Fruit fly (Drosophila melanogaster) whole organism, embryonic: ENCODE measurements around the gene stg.

Experiments used
- CG10274 ChIP-seq: fragments of 200-800 bp; sonication (Bioruptor generic); optimal IDR thresholded peaks from 3 replicates; lab custom pipeline; 2017; ENCODE audit warnings: missing biosample characterization, mild to moderate bottlenecking, missing genetic modification characterization
- CG1233 ChIP-seq: fragments of 200-800 bp; sonication (Bioruptor generic); optimal IDR thresholded peaks from 4 replicates; lab custom pipeline; 2018; ENCODE audit warnings: missing biosample characterization, mild to moderate bottlenecking, missing genetic modification characterization
- CG13624 ChIP-seq: fragments of 200-800 bp; sonication (Bioruptor generic); optimal IDR thresholded peaks from 2 replicates; lab custom pipeline; 2016; ENCODE audit warnings: missing biosample characterization, missing genetic modification characterization
- CG13775 ChIP-seq: fragments of 200-800 bp; sonication (Bioruptor generic); optimal IDR thresholded peaks from 3 replicates; lab custom pipeline; 2017; ENCODE audit warnings: missing biosample characterization, mild to moderate bottlenecking, missing genetic modification characterization
- CG1603 ChIP-seq: fragments of 200-800 bp; sonication (Bioruptor generic); optimal IDR thresholded peaks from 2 replicates; lab custom pipeline; 2019; ENCODE audit warnings: missing biosample characterization, mild to moderate bottlenecking, missing genetic modification characterization, moderate library complexity
- CG17359 ChIP-seq: fragments of 200-800 bp; sonication (Bioruptor generic); optimal IDR thresholded peaks from 3 replicates; lab custom pipeline; 2018; ENCODE audit warnings: missing biosample characterization, mild to moderate bottlenecking, missing genetic modification characterization, moderate library complexity
- CG18619 ChIP-seq: fragments of 200-800 bp; sonication (Bioruptor generic); optimal IDR thresholded peaks from 3 replicates; lab custom pipeline; 2017; ENCODE audit warnings: missing biosample characterization, mild to moderate bottlenecking, missing genetic modification characterization
- CG32532 ChIP-seq: fragments of 200-800 bp; sonication (Bioruptor generic); IDR thresholded peaks from 2 replicates; pipeline ENCODE4 v1.3.6; 2022; ENCODE audit warnings: missing biosample characterization, missing genetic modification characterization
- CG3407 ChIP-seq: fragments of 200-800 bp; sonication (Bioruptor generic); optimal IDR thresholded peaks from 2 replicates; lab custom pipeline; 2018; ENCODE audit warnings: missing biosample characterization, mild to moderate bottlenecking, missing genetic modification characterization
- CG34422 ChIP-seq: fragments of 200-800 bp; sonication (Bioruptor generic); IDR thresholded peaks from 3 replicates; pipeline ENCODE4 v1.3.6; 2022; ENCODE audit warnings: missing biosample characterization, missing genetic modification characterization
- CG4328 ChIP-seq: fragments of 200-800 bp; sonication (Bioruptor generic); optimal IDR thresholded peaks from 3 replicates; lab custom pipeline; 2017; ENCODE audit warnings: missing biosample characterization, missing genetic modification reagents, missing genetic modification characterization
- CG4360 ChIP-seq: fragments of 200-800 bp; sonication (Bioruptor generic); IDR thresholded peaks from 2 replicates; pipeline ENCODE4 v1.3.6; 2022; ENCODE audit warnings: missing biosample characterization, missing genetic modification characterization
- CG8089 ChIP-seq: fragments of 200-800 bp; sonication (Bioruptor generic); optimal IDR thresholded peaks from 3 replicates; lab custom pipeline; 2016; ENCODE audit warnings: missing biosample characterization, missing genetic modification characterization
- CTCF ChIP-seq: fragments of 200-800 bp; sonication (Bioruptor generic); optimal IDR thresholded peaks from 2 replicates; lab custom pipeline; 2017; ENCODE audit warnings: missing biosample characterization, mild to moderate bottlenecking, missing genetic modification characterization, moderate library complexity
- CoRest ChIP-seq: fragments of 200-800 bp; sonication (Bioruptor generic); optimal IDR thresholded peaks from 3 replicates; lab custom pipeline; 2018; ENCODE audit warnings: missing biosample characterization, mild to moderate bottlenecking, missing genetic modification characterization, moderate library complexity
- Dad ChIP-seq: fragments of 200-800 bp; sonication (Bioruptor generic); optimal IDR thresholded peaks from 3 replicates; lab custom pipeline; 2016; ENCODE audit warnings: missing biosample characterization, missing genetic modification characterization
- Dbx ChIP-seq: fragments of 200-800 bp; sonication (Bioruptor generic); IDR thresholded peaks from 3 replicates; pipeline ENCODE4 v1.3.6; 2022; ENCODE audit warnings: missing biosample characterization, missing genetic modification characterization
- Deaf1 ChIP-seq: fragments of 200-800 bp; optimal IDR thresholded peaks from 3 replicates; lab custom pipeline; 2019; ENCODE audit warnings: missing biosample characterization, mild to moderate bottlenecking, missing genetic modification characterization, moderate library complexity
- Dek ChIP-seq: fragments of 200-800 bp; sonication (Bioruptor generic); optimal IDR thresholded peaks from 3 replicates; lab custom pipeline; 2019; ENCODE audit warnings: missing biosample characterization, mild to moderate bottlenecking, missing genetic modification characterization, moderate library complexity
- E2f2 ChIP-seq: fragments of 200-800 bp; sonication (Bioruptor generic); IDR thresholded peaks from 2 replicates; pipeline ENCODE4 v1.3.6; 2022; ENCODE audit warnings: missing biosample characterization, missing genetic modification characterization
- Eip74EF ChIP-seq, 2 experiments: fragments of 200-800 bp in 1 of 2; fragments of >200 bp in 1 of 2; sonication (Bioruptor generic) in 1 of 2; optimal IDR thresholded peaks; 2 replicates each; lab custom pipeline; 2017 to 2019; ENCODE audit warnings: missing biosample characterization in 2 of 2, missing genetic modification characterization in 2 of 2, mild to moderate bottlenecking in 1 of 2, moderate library complexity in 1 of 2
- Hmr ChIP-seq: fragments of 200-800 bp; sonication (Bioruptor generic); optimal IDR thresholded peaks from 3 replicates; lab custom pipeline; 2017; ENCODE audit warnings: mild to moderate bottlenecking, missing biosample characterization, missing genetic modification reagents, missing genetic modification characterization
- Hsf ChIP-seq: fragments of 200-800 bp; sonication (Bioruptor generic); optimal IDR thresholded peaks from 3 replicates; lab custom pipeline; 2016; ENCODE audit warnings: missing biosample characterization, missing genetic modification characterization
- NC2α ChIP-seq: fragments of 200-800 bp; sonication (Bioruptor generic); optimal IDR thresholded peaks from 2 replicates; lab custom pipeline; 2016; ENCODE audit warnings: missing biosample characterization, missing genetic modification characterization
- NFAT ChIP-seq: fragments of 200-800 bp; sonication (Bioruptor generic); IDR thresholded peaks from 2 replicates; pipeline ENCODE4 v1.3.6; 2022; ENCODE audit warnings: missing biosample characterization, missing genetic modification characterization
- Neu2 ChIP-seq: fragments of 200-800 bp; sonication (Bioruptor generic); optimal IDR thresholded peaks from 3 replicates; lab custom pipeline; 2016; ENCODE audit warnings: missing biosample characterization, missing genetic modification characterization, borderline replicate concordance
- Nf-YB ChIP-seq: fragments of 200-800 bp; sonication (Bioruptor generic); optimal IDR thresholded peaks from 3 replicates; lab custom pipeline; 2019; ENCODE audit warnings: missing biosample characterization, mild to moderate bottlenecking, missing genetic modification characterization, moderate library complexity
- Scr ChIP-seq: fragments of 200-800 bp; sonication (Bioruptor generic); IDR thresholded peaks from 2 replicates; pipeline ENCODE4 v1.3.6; 2022; ENCODE audit warnings: missing biosample characterization, missing genetic modification characterization; ENCODE audit not compliant: partially characterized antibody
- Six4 ChIP-seq: fragments of 200-800 bp; sonication (Bioruptor generic); optimal IDR thresholded peaks from 2 replicates; lab custom pipeline; 2016; ENCODE audit warnings: missing biosample characterization, missing genetic modification characterization
- Spps ChIP-seq: fragments of 200-800 bp; sonication (Bioruptor generic); optimal IDR thresholded peaks from 2 replicates; lab custom pipeline; 2018; ENCODE audit warnings: missing biosample characterization, mild to moderate bottlenecking, missing genetic modification characterization
- Ssrp ChIP-seq: fragments of 200-800 bp; sonication (Bioruptor generic); optimal IDR thresholded peaks from 2 replicates; lab custom pipeline; 2018; ENCODE audit warnings: missing biosample characterization, mild to moderate bottlenecking, missing genetic modification characterization, moderate library complexity
- Tbp ChIP-seq: fragments of >200 bp; optimal IDR thresholded peaks from 2 replicates; lab custom pipeline; 2018; ENCODE audit warnings: missing biosample characterization, missing genetic modification characterization
- chinmo ChIP-seq: fragments of 200-800 bp; sonication (Bioruptor generic); IDR thresholded peaks from 4 replicates; pipeline ENCODE4 v1.3.6; 2022; ENCODE audit warnings: missing biosample characterization, missing genetic modification characterization; ENCODE audit not compliant: partially characterized antibody
- crol ChIP-seq: fragments of 200-800 bp; sonication (Bioruptor generic); IDR thresholded peaks from 2 replicates; pipeline ENCODE4 v1.3.6; 2022; ENCODE audit warnings: missing biosample characterization, missing genetic modification characterization
- crp ChIP-seq, 2 experiments: fragments of 200-800 bp; sonication (Bioruptor generic); optimal IDR thresholded peaks; 2 replicates in 1 of 2; 3 replicates in 1 of 2; lab custom pipeline; 2017; ENCODE audit warnings: missing biosample characterization in 2 of 2, missing genetic modification characterization in 2 of 2, mild to moderate bottlenecking in 1 of 2, moderate library complexity in 1 of 2
- dan ChIP-seq: fragments of 200-800 bp; sonication (Bioruptor generic); IDR thresholded peaks from 2 replicates; pipeline ENCODE4 v1.3.6; 2022; ENCODE audit warnings: missing biosample characterization, missing genetic modification characterization
- dmrt99B ChIP-seq: fragments of 200-800 bp; sonication (Bioruptor generic); optimal IDR thresholded peaks from 2 replicates; lab custom pipeline; 2018; ENCODE audit warnings: missing biosample characterization, mild to moderate bottlenecking, missing genetic modification characterization, moderate library complexity
- en ChIP-seq: fragments of 200-800 bp; sonication (Bioruptor generic); optimal IDR thresholded peaks from 2 replicates; lab custom pipeline; 2016; ENCODE audit warnings: missing biosample characterization, missing genetic modification characterization
- grau ChIP-seq: fragments of 200-800 bp; optimal IDR thresholded peaks from 3 replicates; lab custom pipeline; 2019; ENCODE audit warnings: missing biosample characterization, mild to moderate bottlenecking, missing genetic modification characterization, moderate library complexity
- gsb ChIP-seq: fragments of 200-800 bp; sonication (Bioruptor generic); IDR thresholded peaks from 2 replicates; pipeline ENCODE4 v1.3.6; 2022; ENCODE audit warnings: missing biosample characterization, missing genetic modification characterization
- gt ChIP-seq: fragments of 200-800 bp; sonication (Bioruptor generic); IDR thresholded peaks from 2 replicates; pipeline ENCODE4 v1.3.6; 2022; ENCODE audit warnings: missing biosample characterization, missing genetic modification characterization
- jigr1 ChIP-seq: fragments of 200-800 bp; sonication (Bioruptor generic); IDR thresholded peaks from 3 replicates; pipeline ENCODE4 v1.3.6; 2022; ENCODE audit warnings: missing biosample characterization, missing genetic modification characterization
- lola ChIP-seq, 3 experiments: fragments of >200 bp in 2 of 3; fragments of 200-800 bp in 1 of 3; sonication (Bioruptor generic) in 1 of 3; optimal IDR thresholded peaks; 2 replicates each; lab custom pipeline; 2017 to 2019; ENCODE audit warnings: missing biosample characterization in 3 of 3, missing genetic modification characterization in 3 of 3, mild to moderate bottlenecking in 1 of 3, moderate library complexity in 1 of 3
- oc ChIP-seq: fragments of 200-800 bp; sonication (Bioruptor generic); optimal IDR thresholded peaks from 2 replicates; lab custom pipeline; 2018; ENCODE audit warnings: missing biosample characterization, mild to moderate bottlenecking, missing genetic modification characterization, moderate library complexity
- otp ChIP-seq: fragments of 200-800 bp; sonication (Bioruptor generic); IDR thresholded peaks from 3 replicates; pipeline ENCODE4, ENCODE4 v1.3.6; 2022; ENCODE audit warnings: missing biosample characterization, missing genetic modification characterization
- ro ChIP-seq: fragments of 200-800 bp; sonication (Bioruptor generic); IDR thresholded peaks from 2 replicates; pipeline ENCODE4 v1.3.6; 2022; ENCODE audit warnings: missing biosample characterization, missing genetic modification characterization
- run ChIP-seq: fragments of 200-800 bp; sonication (Bioruptor generic); optimal IDR thresholded peaks from 3 replicates; lab custom pipeline; 2018; ENCODE audit warnings: missing biosample characterization, mild to moderate bottlenecking, missing genetic modification characterization
- salm ChIP-seq: fragments of 200-800 bp; sonication (Bioruptor generic); optimal IDR thresholded peaks from 2 replicates; lab custom pipeline; 2018; ENCODE audit warnings: missing biosample characterization, mild to moderate bottlenecking, missing genetic modification characterization
- slbo ChIP-seq: fragments of 200-800 bp; sonication (Bioruptor generic); IDR thresholded peaks from 2 replicates; pipeline ENCODE4 v1.3.6; 2022; ENCODE audit warnings: missing biosample characterization, missing genetic modification characterization
- sr ChIP-seq: fragments of 200-800 bp; sonication (Bioruptor generic); IDR thresholded peaks from 3 replicates; pipeline ENCODE4 v1.3.6; 2022; ENCODE audit warnings: missing biosample characterization, missing genetic modification characterization
- zen ChIP-seq: fragments of 200-800 bp; sonication (Bioruptor generic); optimal IDR thresholded peaks from 3 replicates; lab custom pipeline; 2018; ENCODE audit warnings: missing biosample characterization, mild to moderate bottlenecking, missing genetic modification characterization, moderate library complexity

Gene stg

DNA sequence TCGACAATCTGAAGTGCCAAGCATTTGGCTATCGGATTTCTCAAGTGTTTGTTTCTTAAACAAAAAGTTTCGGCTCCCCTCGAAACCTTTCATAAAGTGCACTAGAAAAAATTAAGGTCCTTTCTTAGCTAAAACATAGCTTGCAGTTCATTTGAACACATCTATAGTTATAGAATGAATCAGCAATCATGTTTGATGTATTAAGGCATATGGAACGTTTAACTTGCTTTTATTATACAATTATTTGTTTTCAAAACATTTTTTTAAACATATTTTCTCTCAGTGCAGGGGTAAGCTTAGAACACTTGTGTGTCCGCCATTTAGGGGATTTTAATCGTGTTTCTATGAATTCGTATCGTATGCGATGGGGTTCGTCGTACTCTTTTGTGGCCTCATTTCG lies 19.0 kb upstream of the stg start (continued):
- no peak for TF ChIP-seq Dad (GFP tag; lab: Kevin White, UChicago)
- TF ChIP-seq CG1233 (GFP tag; lab: Kevin White, UChicago) = peak; percentile 21
- no peak for TF ChIP-seq Scr (GFP tag; lab: Robert Waterston, UW)
- TF ChIP-seq Nf-YB = peak; percentile 52
- peak; percentile 68 for TF ChIP-seq zen (tag; lab: Kevin White, UChicago)
- no peak for TF ChIP-seq Tbp
- peak; percentile 83 for TF ChIP-seq CoRest (tag; lab: Kevin White, UChicago)
- 0 out of 2 replicates have a peak, but pooled peaks have one; percentile 12 for TF ChIP-seq E2f2
- no peak for TF ChIP-seq Eip74EF (GFP tag; optimal IDR thresholded peaks at IDR 0.05; lab: Kevin White, UChicago)
- TF ChIP-seq Dbx (GFP tag; lab: Robert Waterston, UW) = no peak
- peak; percentile 68; the same call in 1 of the 3 replicates for TF ChIP-seq otp (GFP tag; lab: Robert Waterston, UW)
- TF ChIP-seq chinmo = no peak
- peak in 1 of 3 experiments; percentile 86 for TF ChIP-seq lola (GFP tag; optimal IDR thresholded peaks at IDR 0.05; lab: Kevin White, UChicago)
- TF ChIP-seq CTCF (GFP tag; lab: Kevin White, UChicago) = no peak
- peak; percentile 42; the same call in 1 of the 3 replicates for TF ChIP-seq CG34422 (GFP tag; lab: Robert Waterston, UW)
- TF ChIP-seq jigr1 = no peak
- TF ChIP-seq CG32532 (GFP tag; lab: Robert Waterston, UW) = peak; percentile 32; the same call in 1 of the 2 replicates
- no peak for TF ChIP-seq Dek (tag; lab: Kevin White, UChicago)
- TF ChIP-seq gt = 0 out of 2 replicates have a peak, but pooled peaks have one; percentile 14
- TF ChIP-seq CG17359 (tag; lab: Kevin White, UChicago) = peak; percentile 73
- peak; percentile 54 for TF ChIP-seq CG18619 (GFP tag; lab: Kevin White, UChicago)
- TF ChIP-seq NFAT = no peak
- TF ChIP-seq crol (GFP tag; lab: Robert Waterston, UW) = no peak
- TF ChIP-seq en (GFP tag; lab: Kevin White, UChicago) = no peak
- peak; percentile 78 for TF ChIP-seq Ssrp
- peak; percentile 25 for TF ChIP-seq salm (tag; lab: Kevin White, UChicago)
- TF ChIP-seq CG8089 (GFP tag; lab: Kevin White, UChicago) = peak; percentile 57
- no peak for TF ChIP-seq CG4360 (GFP tag; lab: Robert Waterston, UW)
- peak; percentile 75 for TF ChIP-seq grau (tag; lab: Kevin White, UChicago)
- TF ChIP-seq CG4328 = no peak
- no peak for TF ChIP-seq run (tag; lab: Kevin White, UChicago)
- TF ChIP-seq CG1603 (tag; lab: Kevin White, UChicago) = peak; percentile 56
- no peak for TF ChIP-seq Neu2 (GFP tag; lab: Kevin White, UChicago)
- TF ChIP-seq Hsf = peak; percentile 59
- TF ChIP-seq oc = peak; percentile 80
- TF ChIP-seq Deaf1 = peak; percentile 26
- no peak for TF ChIP-seq dan
- TF ChIP-seq NC2α (GFP tag; lab: Kevin White, UChicago) = peak; percentile 53
- TF ChIP-seq Hmr (GFP tag; lab: Kevin White, UChicago) = no peak
- TF ChIP-seq crp (GFP tag; optimal IDR thresholded peaks at IDR 0.05; lab: Kevin White, UChicago) = no peak
- TF ChIP-seq CG3407 (GFP tag; lab: Kevin White, UChicago) = peak; percentile 22
- TF ChIP-seq CG13624 = peak; percentile 33
- no peak for TF ChIP-seq sr (GFP tag; lab: Robert Waterston, UW)
- no peak for TF ChIP-seq ro
- TF ChIP-seq Six4 (GFP tag; lab: Kevin White, UChicago) = peak; percentile 64
- TF ChIP-seq dmrt99B = peak; percentile 67
- TF ChIP-seq CG10274 = no peak
- no peak for TF ChIP-seq gsb
- TF ChIP-seq Spps = peak; percentile 76
- peak; percentile 60 for TF ChIP-seq CG13775
- TF ChIP-seq slbo = peak; percentile 63
